Worm (Caenorhabditis elegans) whole organism, L4/young adult: ENCODE results near the gene K02E11.10.

Source experiments
- W03F9.2 ChIP-seq: fragments of 150-350 bp; optimal IDR thresholded peaks from 2 replicates; lab custom pipeline; 2014; ENCODE audit warnings: missing biosample characterization, missing genetic modification characterization
- dao-5 ChIP-seq: sonication (generic microtip); optimal IDR thresholded peaks from 2 replicates; lab custom pipeline; 2016; ENCODE audit warnings: missing genotype, missing genetic modification characterization, moderate library complexity, missing compliant biosample characterization
- him-1 ChIP-seq: sonication (generic microtip); optimal IDR thresholded peaks from 2 replicates; lab custom pipeline; 2016; ENCODE audit warnings: missing genotype, missing genetic modification reagents, missing genetic modification characterization, missing compliant biosample characterization

DNA sequence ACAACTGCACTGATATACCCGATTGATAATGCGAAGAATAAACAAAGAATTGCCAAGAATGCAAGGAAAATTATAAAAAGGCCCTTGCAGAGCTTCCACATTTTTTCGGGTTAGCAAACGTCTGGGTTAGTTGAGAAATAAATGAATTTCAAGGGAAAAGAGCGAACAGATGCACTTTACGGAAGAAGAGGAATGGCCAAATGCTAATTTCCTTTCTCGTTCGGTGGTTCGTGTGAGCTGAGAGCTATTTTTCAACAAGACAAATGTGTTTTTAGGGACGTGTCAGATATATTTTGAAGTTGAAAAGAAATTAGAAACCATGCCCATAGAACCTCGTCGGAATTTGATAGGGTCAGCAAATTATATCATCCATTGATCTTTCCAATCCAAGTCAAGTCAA is 19.9 kb upstream of the K02E11.10 start, which contains the start of gene F40G12.2:
- TF ChIP-seq dao-5 (tag; lab: Kevin White, UChicago) (no peak), W03F9.2 (tag; lab: Kevin White, UChicago) (no peak), him-1 (no peak)
